Fruit fly (Drosophila melanogaster): ENCODE data around the gene TwdlY.

TwdlY gene

dm6 chrX:16782175-16782916 is 47.6 kb downstream of the TwdlY start (continued):
- TF ChIP-seq CG7987 (GFP tag; optimal IDR thresholded peaks at IDR 0.05): no peak
- TF ChIP-seq zen2 (GFP tag; IDR thresholded peaks at IDR 0.05; ENCODE audit: partially characterized antibody): no peak
- no peak for TF ChIP-seq tna (GFP tag; IDR thresholded peaks at IDR 0.05; ENCODE audit: partially characterized antibody)
- TF ChIP-seq sob (GFP tag; IDR thresholded peaks at IDR 0.05): peak; percentile 45
- no peak for TF ChIP-seq NC2α (GFP tag; optimal IDR thresholded peaks at IDR 0.05)
- TF ChIP-seq Asciz (GFP tag; optimal IDR thresholded peaks at IDR 0.05): peak; percentile 25
- no peak for TF ChIP-seq CTCF (GFP tag; optimal IDR thresholded peaks at IDR 0.05)
- no peak for TF ChIP-seq NC2β (GFP tag; optimal IDR thresholded peaks at IDR 0.05)
- peak; percentile 55 for TF ChIP-seq phol (tag; optimal IDR thresholded peaks at IDR 0.05)
- TF ChIP-seq CG7271 (tag; optimal IDR thresholded peaks at IDR 0.05): no peak
- peak; percentile 46 for TF ChIP-seq sisA (GFP tag; IDR thresholded peaks at IDR 0.05)
- TF ChIP-seq cad (GFP tag; optimal IDR thresholded peaks at IDR 0.05): no peak
- TF ChIP-seq dimm (GFP tag; IDR thresholded peaks at IDR 0.05): no peak
- no peak for TF ChIP-seq sug (tag; optimal IDR thresholded peaks at IDR 0.05)
- TF ChIP-seq bigmax (GFP tag; optimal IDR thresholded peaks at IDR 0.05): no peak
- no peak for TF ChIP-seq pita (GFP tag; optimal IDR thresholded peaks at IDR 0.05)
- peak; percentile 61; the same call in 2 of the 3 replicates for TF ChIP-seq tgo (GFP tag; IDR thresholded peaks at IDR 0.05)
- TF ChIP-seq Neu2 (GFP tag; optimal IDR thresholded peaks at IDR 0.05; ENCODE audit: borderline replicate concordance): no peak
- TF ChIP-seq Opbp (GFP tag; IDR thresholded peaks at IDR 0.05; ENCODE audit: partially characterized antibody): no peak
- peak; percentile 71 for TF ChIP-seq Rfx (GFP tag; IDR thresholded peaks at IDR 0.05)
- 0 out of 2 replicates have a peak, but pooled peaks have one; percentile 21 for TF ChIP-seq H2.0 (GFP tag; IDR thresholded peaks at IDR 0.05)
- TF ChIP-seq CG11398 (GFP tag; optimal IDR thresholded peaks at IDR 0.05): peak; percentile 36
- peak; percentile 63 for TF ChIP-seq Hsf (GFP tag; optimal IDR thresholded peaks at IDR 0.05)
- peak; percentile 42; the same call in 1 of the 2 replicates for TF ChIP-seq Atf6 (GFP tag; IDR thresholded peaks at IDR 0.05)
- TF ChIP-seq CG4424 (GFP tag; optimal IDR thresholded peaks at IDR 0.05): peak; percentile 53
- TF ChIP-seq sc (optimal IDR thresholded peaks at IDR 0.05): no peak
- TF ChIP-seq sc (GFP tag; optimal IDR thresholded peaks at IDR 0.05): peak; percentile 10
- TF ChIP-seq gce (GFP tag; IDR thresholded peaks at IDR 0.05): peak; percentile 53; the same call in 1 of the 3 replicates
- TF ChIP-seq CG11247 (GFP tag; IDR thresholded peaks at IDR 0.05): no peak
- TF ChIP-seq caup (GFP tag; optimal IDR thresholded peaks at IDR 0.05; ENCODE audit: severe bottlenecking): peak; percentile 38
- TF ChIP-seq CG17359 (tag; optimal IDR thresholded peaks at IDR 0.05): peak; percentile 48
- no peak for TF ChIP-seq CG5953 (GFP tag; IDR thresholded peaks at IDR 0.05)
- TF ChIP-seq scrt (GFP tag; optimal IDR thresholded peaks at IDR 0.05): no peak
- peak; percentile 17 for TF ChIP-seq Six4 (GFP tag; optimal IDR thresholded peaks at IDR 0.05)
- peak in 1 of 2 experiments; percentile 69 for TF ChIP-seq Hr51 (GFP tag; optimal IDR thresholded peaks at IDR 0.05)
- no peak for TF ChIP-seq CG33557 (GFP tag; optimal IDR thresholded peaks at IDR 0.05)
- peak; percentile 87 for TF ChIP-seq Med (GFP tag)
- TF ChIP-seq Hmr (GFP tag; optimal IDR thresholded peaks at IDR 0.05): peak; percentile 50
- no peak for TF ChIP-seq Dp (GFP tag; optimal IDR thresholded peaks at IDR 0.05)
- peak; percentile 14 for TF ChIP-seq D19B (GFP tag; optimal IDR thresholded peaks at IDR 0.05)
- TF ChIP-seq Mrtf (GFP tag; IDR thresholded peaks at IDR 0.05): 0 out of 3 replicates have a peak, but pooled peaks have one; percentile 37
- no peak for TF ChIP-seq CG2129 (GFP tag; IDR thresholded peaks at IDR 0.05; ENCODE audit: partially characterized antibody)
- no peak for TF ChIP-seq pzg (GFP tag; optimal IDR thresholded peaks at IDR 0.05)
- peak; percentile 60 for TF ChIP-seq ind (GFP tag; optimal IDR thresholded peaks at IDR 0.05)
- TF ChIP-seq CG4854 (GFP tag; optimal IDR thresholded peaks at IDR 0.05): peak; percentile 26
- TF ChIP-seq Blimp-1 (GFP tag; optimal IDR thresholded peaks at IDR 0.05): peak; percentile 28
- peak; percentile 29; the same call in 1 of the 2 replicates for TF ChIP-seq CG9215 (GFP tag; IDR thresholded peaks at IDR 0.05)
- peak; percentile 46 for TF ChIP-seq CG9727 (GFP tag; optimal IDR thresholded peaks at IDR 0.05)
- TF ChIP-seq insv (GFP tag; optimal IDR thresholded peaks at IDR 0.05): no peak

Data from whole organism, embryonic.